Worm (Caenorhabditis elegans) whole organism, L2 larva: Measurements from ENCODE around the gene str-121.

ENCODE experiments used
- Y55F3AM.14 ChIP-seq: fragments of 200-800 bp; sonication (Bioruptor generic); optimal IDR thresholded peaks from 2 replicates; lab custom pipeline; 2018; ENCODE audit warnings: mild to moderate bottlenecking, missing genetic modification characterization, missing compliant biosample characterization
- aly-2 ChIP-seq: fragments of 150-350 bp; optimal IDR thresholded peaks from 2 replicates; lab custom pipeline; 2014; ENCODE audit warnings: missing biosample characterization, missing genetic modification characterization
- elt-1 ChIP-seq: fragments of 150-350 bp; optimal IDR thresholded peaks from 2 replicates; lab custom pipeline; 2014; ENCODE audit warnings: missing biosample characterization, missing genetic modification characterization
- lin-11 ChIP-seq: fragments of 150-350 bp; sonication (generic microtip); optimal IDR thresholded peaks from 2 replicates; lab custom pipeline; 2014; ENCODE audit warnings: missing biosample characterization, missing genetic modification characterization, inconsistent platforms, mixed read lengths
- nhr-11 ChIP-seq: fragments of 150-350 bp; optimal IDR thresholded peaks from 2 replicates; lab custom pipeline; 2014; ENCODE audit warnings: missing biosample characterization, missing genetic modification characterization
- nhr-237 ChIP-seq: fragments of 150-350 bp; optimal IDR thresholded peaks from 2 replicates; lab custom pipeline; 2014; ENCODE audit warnings: missing biosample characterization, missing genetic modification characterization
- nhr-25 ChIP-seq: fragments of 150-350 bp; sonication (generic microtip); optimal IDR thresholded peaks from 3 replicates; lab custom pipeline; 2014; ENCODE audit warnings: missing biosample characterization, missing genetic modification characterization
- snpc-4 ChIP-seq: fragments of 150-350 bp; optimal IDR thresholded peaks from 2 replicates; lab custom pipeline; 2014; ENCODE audit warnings: missing biosample characterization, missing genetic modification characterization
- unc-62 ChIP-seq: fragments of 150-350 bp; optimal IDR thresholded peaks from 2 replicates; lab custom pipeline; 2014; ENCODE audit warnings: missing biosample characterization, missing genetic modification reagents, missing genetic modification characterization
- ztf-11 ChIP-seq: sonication (generic microtip); optimal IDR thresholded peaks from 2 replicates; lab custom pipeline; 2017; ENCODE audit warnings: missing biosample characterization, missing genetic modification characterization

- TF ChIP-seq nhr-11 (tag; lab: Kevin White, UChicago) (no peak), aly-2 (no peak), Y55F3AM.14 (GFP tag; lab: Kevin White, UChicago) (no peak), nhr-237 (tag; lab: Kevin White, UChicago) (no peak), nhr-25 (tag; lab: Kevin White, UChicago) (no peak), unc-62 (GFP tag; lab: Kevin White, UChicago) (no peak), ztf-11 (no peak), lin-11 (tag; lab: Kevin White, UChicago) (no peak), snpc-4 (tag; lab: Kevin White, UChicago) (no peak), elt-1 (tag; lab: Kevin White, UChicago) (no peak)
Measured at ce11 chrV:303271-303670, 48.8 kb upstream of the str-121 start.
